Fruit fly (Drosophila melanogaster) S2 (cell line): ENCODE measurements around the gene Jon74E.

ENCODE experiments used
- CG8478 ChIP-seq: fragments of >200 bp; optimal IDR thresholded peaks from 2 replicates; lab custom pipeline; 2018
- CTCF ChIP-seq, 2 experiments: fragments of >200 bp; optimal IDR thresholded peaks; 2 replicates each; lab custom pipeline; 2018

- TF ChIP-seq CG8478 (lab: Kevin White, UChicago) (no peak), CTCF (optimal IDR thresholded peaks at IDR 0.05; lab: Kevin White, UChicago) (no peak)
Measured at dm6 chr3L:17549049-17549876, at the start of gene Jon74E, which contains the start of gene CG7542.
